Worm (Caenorhabditis elegans): Measurements from ENCODE around the gene clec-3.
"Not testable (repeated sequence)": the region's sequence is repeated elsewhere in the genome, so short reads cannot be mapped to it uniquely, and the experiment has no call there.

The clec-3 gene

ce11 chrII:3052843-3053242, 33.1 kb upstream of the clec-3 start:
- TF ChIP-seq unc-62 (GFP tag; optimal IDR thresholded peaks at IDR 0.05) = no peak

ce11 chrII:3051332-3051731, 31.6 kb upstream of the clec-3 start:
- no peak for TF ChIP-seq unc-62 (GFP tag; optimal IDR thresholded peaks at IDR 0.05)

ce11 chrII:3050703-3051102, 31.0 kb upstream of the clec-3 start, which contains the start of gene sri-31:
TSS of gene sri-31 (plus strand) at chrII:3051003.
- TF ChIP-seq unc-62 (GFP tag; optimal IDR thresholded peaks at IDR 0.05) = no peak

ce11 chrII:3048989-3049388, 29.3 kb upstream of the clec-3 start:
- TF ChIP-seq unc-62 (GFP tag; optimal IDR thresholded peaks at IDR 0.05) = no peak

- TF ChIP-seq unc-62 (GFP tag; optimal IDR thresholded peaks at IDR 0.05) = no peak
Observed at ce11 chrII:3048378-3048777, 28.7 kb upstream of the clec-3 start, which contains the start of gene sri-28. TSS of gene sri-28 (plus strand) at chrII:3048678.

ce11 chrII:3045875-3046274, 26.2 kb upstream of the clec-3 start, which contains the start of gene sri-30:
TSS of gene sri-30 (plus strand) at chrII:3046175.
- TF ChIP-seq unc-62 (GFP tag; optimal IDR thresholded peaks at IDR 0.05) = no peak

- no peak for TF ChIP-seq unc-62 (GFP tag; optimal IDR thresholded peaks at IDR 0.05)
Observed at ce11 chrII:3045422-3045821, 25.7 kb upstream of the clec-3 start.

ce11 chrII:3044023-3044422, 24.3 kb upstream of the clec-3 start, which contains the start of gene sri-29:
TSS of gene sri-29 (plus strand) at chrII:3044323.
- no peak for TF ChIP-seq unc-62 (GFP tag; optimal IDR thresholded peaks at IDR 0.05)

ce11 chrII:3043358-3043757, 23.7 kb upstream of the clec-3 start, which contains the start of gene B0454.8:
TSS of gene B0454.8 (minus strand) at chrII:3043458.
- no peak for TF ChIP-seq unc-62 (GFP tag; optimal IDR thresholded peaks at IDR 0.05)

- no peak for TF ChIP-seq unc-62 (GFP tag; optimal IDR thresholded peaks at IDR 0.05)
Observed at ce11 chrII:3038453-3038909, 18.8 kb upstream of the clec-3 start, which contains the start of the genes B0454.26 and B0454.5. TSS of gene B0454.26 (minus strand) at chrII:3038553. TSS of gene B0454.5 (plus strand) at chrII:3038859.

- TF ChIP-seq unc-62 (GFP tag; optimal IDR thresholded peaks at IDR 0.05) = no peak
Observed at ce11 chrII:3036344-3036743, 16.6 kb upstream of the clec-3 start.

- no peak for TF ChIP-seq unc-62 (GFP tag; optimal IDR thresholded peaks at IDR 0.05)
Observed at ce11 chrII:3034914-3035313, 15.2 kb upstream of the clec-3 start.

ce11 chrII:3032480-3032879, 12.8 kb upstream of the clec-3 start, which contains the start of gene B0454.6:
TSS of gene B0454.6 (plus strand) at chrII:3032780.
- not testable (repeated sequence) for TF ChIP-seq unc-62 (GFP tag; optimal IDR thresholded peaks at IDR 0.05)

ce11 chrII:3030416-3030815, 10.7 kb upstream of the clec-3 start:
- no peak for TF ChIP-seq unc-62 (GFP tag; optimal IDR thresholded peaks at IDR 0.05)

- no peak for TF ChIP-seq unc-62 (GFP tag; optimal IDR thresholded peaks at IDR 0.05)
Observed at ce11 chrII:3028264-3028663, 8.6 kb upstream of the clec-3 start.

ce11 chrII:3024655-3025054, 4.9 kb upstream of the clec-3 start:
- TF ChIP-seq unc-62 (GFP tag; optimal IDR thresholded peaks at IDR 0.05) = no peak

ce11 chrII:3023381-3023935, 3.8 kb upstream of the clec-3 start, which contains the start of gene clec-2:
TSS of gene clec-2 (minus strand) at chrII:3023431.
- no peak for TF ChIP-seq unc-62 (GFP tag; optimal IDR thresholded peaks at IDR 0.05)
